ENCODE assay signal across 2 worm cellular contexts in genomic region chrV:8201229-8201858, ce11.
TF ChIP-seq lines count a peak whose summit lies in the region.

Gene cri-2 (plus strand): TSS chrV:8201808.

TF ChIP-seq in whole organism, L1 larva, 84 proteins besides CTCF, POLR2A, EP300 and RAD21 (continued from another document):
- TF ChIP-seq nhr-71 (tag; optimal IDR thresholded peaks at IDR 0.05; lab: Kevin White, UChicago) (peak; percentile 36), nhr-90 (tag; optimal IDR thresholded peaks at IDR 0.05; lab: Kevin White, UChicago; ENCODE audit: poor library complexity) (no peak), rnt-1 (tag; optimal IDR thresholded peaks at IDR 0.05; lab: Kevin White, UChicago) (peak; percentile 33), tlp-1 (tag; optimal IDR thresholded peaks at IDR 0.05; lab: Kevin White, UChicago) (no peak), snu-23 (GFP tag; optimal IDR thresholded peaks at IDR 0.05; lab: Kevin White, UChicago) (peak; percentile 23), mep-1 (tag; optimal IDR thresholded peaks at IDR 0.05; lab: Kevin White, UChicago) (no peak)

TF ChIP-seq in whole organism, L4 larva, 104 proteins besides CTCF, POLR2A, EP300 and RAD21 (continued from another document):
- TF ChIP-seq nhr-10 (tag; optimal IDR thresholded peaks at IDR 0.05; lab: Kevin White, UChicago) (no peak), ztf-11 (tag; optimal IDR thresholded peaks at IDR 0.05; lab: Kevin White, UChicago) (no peak), nhr-48 (tag; optimal IDR thresholded peaks at IDR 0.05; lab: Kevin White, UChicago) (no peak), F37D6.2 (tag; optimal IDR thresholded peaks at IDR 0.05; lab: Kevin White, UChicago) (no peak), dmd-6 (GFP tag; IDR thresholded peaks at IDR 0.05; lab: Robert Waterston, UW) (no peak), dmd-8 (GFP tag; IDR thresholded peaks at IDR 0.05; lab: Robert Waterston, UW) (no peak), nhr-41 (GFP tag; IDR thresholded peaks at IDR 0.05; lab: Robert Waterston, UW) (no peak), vab-7 (GFP tag; IDR thresholded peaks at IDR 0.05; lab: Robert Waterston, UW) (no peak), spr-1 (tag; optimal IDR thresholded peaks at IDR 0.05; lab: Kevin White, UChicago) (no peak), unc-62 (GFP tag; optimal IDR thresholded peaks at IDR 0.05 in 1 of 2; lab: Kevin White, UChicago) (no peak), unc-62 (tag; optimal IDR thresholded peaks at IDR 0.05; lab: Kevin White, UChicago) (no peak), nhr-6 (tag; optimal IDR thresholded peaks at IDR 0.05; lab: Kevin White, UChicago) (peak; percentile 13), zip-2 (tag; optimal IDR thresholded peaks at IDR 0.05; lab: Kevin White, UChicago) (no peak), zip-11 (GFP tag; IDR thresholded peaks at IDR 0.05; lab: Robert Waterston, UW) (no peak), nhr-237 (tag; optimal IDR thresholded peaks at IDR 0.05; lab: Kevin White, UChicago) (no peak), nhr-25 (tag; optimal IDR thresholded peaks at IDR 0.05; lab: Kevin White, UChicago; ENCODE audit: borderline replicate concordance, insufficient read depth) (no peak), nhr-111 (GFP tag; optimal IDR thresholded peaks at IDR 0.05; lab: Kevin White, UChicago) (no peak), hif-1 (tag; optimal IDR thresholded peaks at IDR 0.05; lab: Kevin White, UChicago) (no peak), aha-1 (tag; lab: Kevin White, UChicago) (peak; percentile 46), madf-5 (GFP tag; IDR thresholded peaks at IDR 0.05; lab: Robert Waterston, UW) (no peak), sdz-12 (GFP tag; optimal IDR thresholded peaks at IDR 0.05; lab: Kevin White, UChicago) (no peak), saeg-2 (GFP tag; IDR thresholded peaks at IDR 0.05; lab: Robert Waterston, UW) (no peak), duxl-1 (tag; optimal IDR thresholded peaks at IDR 0.05; lab: Kevin White, UChicago; ENCODE audit: poor library complexity) (no peak), cey-2 (tag; optimal IDR thresholded peaks at IDR 0.05; lab: Kevin White, UChicago; ENCODE audit: borderline replicate concordance, insufficient read depth) (no peak), snpc-1.2 (GFP tag; IDR thresholded peaks at IDR 0.05; lab: Robert Waterston, UW) (no peak), madf-9 (GFP tag; conservative IDR thresholded peaks at IDR 0.05; lab: Robert Waterston, UW) (no peak)
